Worm (Caenorhabditis elegans) whole organism, early embryonic: ENCODE data around the gene let-653.

Experiments used
- B0310.2 ChIP-seq: sonication (generic microtip); optimal IDR thresholded peaks from 2 replicates; lab custom pipeline; 2016; ENCODE audit warnings: mild to moderate bottlenecking, missing genetic modification characterization, missing compliant biosample characterization
- F13C5.2 ChIP-seq: sonication (generic microtip); optimal IDR thresholded peaks from 2 replicates; lab custom pipeline; 2017; ENCODE audit warnings: mild to moderate bottlenecking, missing genetic modification characterization, inconsistent platforms, missing compliant biosample characterization
- aly-1 ChIP-seq: sonication (generic microtip); optimal IDR thresholded peaks from 2 replicates; lab custom pipeline; 2016; ENCODE audit warnings: missing genetic modification characterization, missing compliant biosample characterization
- ama-1 ChIP-seq: fragments of 150-350 bp; optimal IDR thresholded peaks from 2 replicates; lab custom pipeline; 2014
- ceh-13 ChIP-seq: fragments of 200-800 bp; sonication (Bioruptor generic); optimal IDR thresholded peaks from 2 replicates; lab custom pipeline; 2018; ENCODE audit warnings: mild to moderate bottlenecking, missing genetic modification characterization, missing compliant biosample characterization
- ceh-36 ChIP-seq: sonication (generic microtip); optimal IDR thresholded peaks from 2 replicates; lab custom pipeline; 2016; ENCODE audit warnings: missing genetic modification characterization, inconsistent platforms, missing compliant biosample characterization
- ets-7 ChIP-seq: sonication (generic microtip); optimal IDR thresholded peaks from 2 replicates; lab custom pipeline; 2016; ENCODE audit warnings: missing genotype, missing genetic modification characterization, missing compliant biosample characterization
- flt-1 ChIP-seq: fragments of 200-800 bp; sonication (Bioruptor generic); IDR thresholded peaks from 2 replicates; pipeline ENCODE4 v1.3.6; 2022; ENCODE audit warnings: missing genetic modification characterization, missing compliant biosample characterization
- hmbx-1 ChIP-seq: sonication (generic microtip); optimal IDR thresholded peaks from 2 replicates; lab custom pipeline; 2016; ENCODE audit warnings: mild to moderate bottlenecking, missing genetic modification characterization, missing compliant biosample characterization
- hmg-4 ChIP-seq: fragments of 200-800 bp; sonication (Bioruptor generic); optimal IDR thresholded peaks from 2 replicates; lab custom pipeline; 2018; ENCODE audit warnings: mild to moderate bottlenecking, missing genetic modification characterization, missing compliant biosample characterization
- hnd-1 ChIP-seq: sonication (generic microtip); optimal IDR thresholded peaks from 2 replicates; lab custom pipeline; 2016; ENCODE audit warnings: missing genetic modification characterization, missing compliant biosample characterization
- pes-1 ChIP-seq: fragments of 200-800 bp; sonication (Bioruptor generic); IDR thresholded peaks from 2 replicates; pipeline ENCODE4 v1.3.6; 2022; ENCODE audit warnings: missing genetic modification reagents, missing genetic modification characterization, missing compliant biosample characterization
- scrt-1 ChIP-seq: fragments of 200-800 bp; sonication (Bioruptor generic); IDR thresholded peaks from 2 replicates; pipeline ENCODE4 v1.3.6; 2022; ENCODE audit warnings: missing genetic modification characterization, missing compliant biosample characterization
- sea-1 ChIP-seq: fragments of 200-800 bp; sonication (Bioruptor generic); conservative IDR thresholded peaks from 2 replicates; pipeline ENCODE4 v1.3.6; 2022; ENCODE audit warnings: missing genetic modification characterization, missing compliant biosample characterization
- tbx-11 ChIP-seq: fragments of 200-800 bp; sonication (Bioruptor generic); IDR thresholded peaks from 2 replicates; pipeline ENCODE4 v1.3.6; 2022; ENCODE audit warnings: missing genetic modification characterization, missing compliant biosample characterization
- tbx-37 ChIP-seq: fragments of 200-800 bp; sonication (Bioruptor generic); conservative IDR thresholded peaks from 2 replicates; pipeline ENCODE4 v1.3.6; 2022; ENCODE audit warnings: missing genetic modification reagents, missing genetic modification characterization, missing compliant biosample characterization
- tra-4 ChIP-seq: sonication (generic microtip); optimal IDR thresholded peaks from 2 replicates; lab custom pipeline; 2017; ENCODE audit warnings: missing genetic modification characterization, missing compliant biosample characterization

let-653 gene

DNA sequence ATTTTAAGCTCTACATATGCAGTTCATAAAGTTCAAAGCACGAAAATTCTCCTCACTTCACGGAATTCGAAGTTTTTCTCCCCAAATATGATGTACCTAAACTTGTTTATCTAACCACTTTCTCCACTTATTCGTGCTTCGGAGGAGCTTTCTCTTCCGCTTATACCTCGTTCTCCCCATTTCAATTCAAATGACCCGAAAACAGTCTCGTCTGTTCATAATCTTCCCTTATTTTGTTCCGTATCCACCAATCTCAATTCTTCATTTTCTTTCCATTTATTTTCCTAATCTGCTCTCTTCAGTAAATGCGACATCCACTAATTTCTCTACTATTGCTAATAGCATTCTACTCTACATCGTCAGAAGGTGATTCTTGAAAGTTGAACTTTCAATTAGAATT lies at the start of gene let-653:
let-653 (plus strand) TSS at position 301 of the 400 bp plus-strand sequence.
- TF ChIP-seq tbx-11 (GFP tag; lab: Robert Waterston, UW) = no peak
- TF ChIP-seq ama-1 (lab: Kevin White, UChicago) = no peak
- no peak for TF ChIP-seq flt-1
- TF ChIP-seq pes-1 (GFP tag; lab: Robert Waterston, UW) = no peak

DNA sequence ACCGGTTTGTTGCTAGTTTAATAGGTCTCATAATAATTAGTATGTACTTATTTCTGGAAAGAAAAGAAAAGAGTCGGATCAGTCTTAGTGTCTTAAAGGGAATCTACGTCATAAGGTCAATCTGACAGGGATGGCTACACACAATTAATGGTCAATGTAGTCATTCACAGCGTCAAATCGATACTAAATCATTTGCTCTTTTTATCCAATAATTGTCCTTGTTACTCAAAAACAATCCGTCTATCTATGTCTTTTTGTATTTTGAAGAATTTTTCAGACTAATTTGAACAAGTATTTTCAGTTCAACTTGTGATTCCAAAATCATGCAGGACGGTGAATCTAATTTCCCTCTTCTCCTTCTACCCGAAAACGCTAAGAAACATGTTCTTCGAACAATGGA lies 46.8 kb upstream of the let-653 start, which contains the start of gene fbxb-3:
fbxb-3 (plus strand) TSS at position 301 of the 400 bp plus-strand sequence.
- TF ChIP-seq hmbx-1 (tag; lab: Kevin White, UChicago) = no peak

ce11 chrIV:11842121-11842520 lies 43.3 kb upstream of the let-653 start, which contains the start of gene F38H4.3:
F38H4.3 (plus strand) TSS chrIV:11842421.
- TF ChIP-seq F13C5.2 (tag; lab: Kevin White, UChicago) (no peak), ets-7 (no peak)

ce11 chrIV:11847771-11848312 lies 37.6 kb upstream of the let-653 start, which contains the start of the genes F38H4.6 and F38H4.4:
F38H4.6 (minus strand) TSS chrIV:11847871.
F38H4.4 (plus strand) TSS chrIV:11848262.
- no peak for TF ChIP-seq B0310.2
- no peak for TF ChIP-seq ama-1 (lab: Kevin White, UChicago)
- no peak for TF ChIP-seq ceh-13 (GFP tag; lab: Kevin White, UChicago)
- TF ChIP-seq sea-1 (GFP tag; lab: Robert Waterston, UW) = no peak
- TF ChIP-seq aly-1 (tag; lab: Kevin White, UChicago) = no peak
- TF ChIP-seq ceh-36 (tag; lab: Kevin White, UChicago) = no peak
- no peak for TF ChIP-seq hmg-4
- TF ChIP-seq hnd-1 (tag; lab: Kevin White, UChicago) = no peak
- no peak for TF ChIP-seq pes-1 (GFP tag; lab: Robert Waterston, UW)

DNA sequence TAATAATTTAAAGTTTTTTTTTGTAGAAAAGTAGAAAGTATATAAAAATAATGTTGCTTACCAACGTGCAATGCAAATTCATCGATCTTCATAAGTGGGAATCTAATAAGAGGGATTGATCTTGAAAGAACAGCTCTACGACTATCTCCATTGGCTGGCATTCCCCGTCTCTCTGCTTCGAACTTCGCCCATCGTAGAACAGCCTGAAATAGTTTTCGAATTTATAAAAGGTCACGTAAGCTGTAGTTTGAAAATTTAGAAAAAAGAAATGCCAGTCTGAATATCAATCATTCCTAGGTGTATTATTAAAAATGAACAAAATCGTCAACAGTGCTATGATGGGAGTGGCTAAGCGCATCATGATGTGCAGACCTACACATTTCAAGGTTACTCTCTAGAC lies 33.5 kb upstream of the let-653 start, which contains the start of gene F38H4.5:
F38H4.5 (plus strand) TSS at position 301 of the 400 bp plus-strand sequence.
- no peak for TF ChIP-seq B0310.2
- TF ChIP-seq tra-4 (tag; lab: Kevin White, UChicago) = no peak
- TF ChIP-seq hmg-4 = no peak
- no peak for TF ChIP-seq tbx-37 (GFP tag; lab: Robert Waterston, UW)

- TF ChIP-seq scrt-1 (GFP tag; lab: Robert Waterston, UW) (no peak), tbx-11 (GFP tag; lab: Robert Waterston, UW) (no peak), B0310.2 (no peak), F13C5.2 (tag; lab: Kevin White, UChicago) (no peak), aly-1 (tag; lab: Kevin White, UChicago) (no peak), pes-1 (GFP tag; lab: Robert Waterston, UW) (no peak), tra-4 (tag; lab: Kevin White, UChicago) (no peak), flt-1 (no peak), ceh-13 (GFP tag; lab: Kevin White, UChicago) (no peak), hmbx-1 (tag; lab: Kevin White, UChicago) (no peak), ets-7 (no peak), tbx-37 (GFP tag; lab: Robert Waterston, UW) (no peak)
These were observed 30.6 kb upstream of the let-653 start, which contains the start of gene tag-30 for ce11 chrIV:11854777-11855176. tag-30 (minus strand) TSS chrIV:11855159.

ce11 chrIV:11855424-11855823 lies 30.0 kb upstream of the let-653 start:
- no peak for TF ChIP-seq sea-1 (GFP tag; lab: Robert Waterston, UW)
- no peak for TF ChIP-seq ceh-13 (GFP tag; lab: Kevin White, UChicago)
- TF ChIP-seq tra-4 (tag; lab: Kevin White, UChicago) = no peak
- TF ChIP-seq ceh-36 (tag; lab: Kevin White, UChicago) = no peak
- TF ChIP-seq ama-1 (lab: Kevin White, UChicago) = no peak
- no peak for TF ChIP-seq B0310.2
- no peak for TF ChIP-seq tbx-37 (GFP tag; lab: Robert Waterston, UW)
- TF ChIP-seq flt-1 = no peak
- TF ChIP-seq tbx-11 (GFP tag; lab: Robert Waterston, UW) = no peak
- no peak for TF ChIP-seq hnd-1 (tag; lab: Kevin White, UChicago)
- no peak for TF ChIP-seq hmg-4
- no peak for TF ChIP-seq aly-1 (tag; lab: Kevin White, UChicago)
- no peak for TF ChIP-seq F13C5.2 (tag; lab: Kevin White, UChicago)
- no peak for TF ChIP-seq ets-7
- TF ChIP-seq scrt-1 (GFP tag; lab: Robert Waterston, UW) = no peak

ce11 chrIV:11855900-11856660 lies 29.3 kb upstream of the let-653 start, which contains the start of gene ech-2:
ech-2 (minus strand) TSS chrIV:11856351.
- TF ChIP-seq tra-4 (tag; lab: Kevin White, UChicago) (no peak), F13C5.2 (tag; lab: Kevin White, UChicago) (no peak), ceh-36 (tag; lab: Kevin White, UChicago) (no peak), flt-1 (no peak), pes-1 (GFP tag; lab: Robert Waterston, UW) (no peak), sea-1 (GFP tag; lab: Robert Waterston, UW) (no peak), ceh-13 (GFP tag; lab: Kevin White, UChicago) (no peak), ets-7 (no peak), tbx-37 (GFP tag; lab: Robert Waterston, UW) (no peak), hmg-4 (no peak), B0310.2 (no peak), aly-1 (tag; lab: Kevin White, UChicago) (no peak)
